Worm (Caenorhabditis elegans): ENCODE measurements around the gene C23G10.7.
A peak's percentile ranks its signal among the peaks of the same experiment; 100 is the strongest.

Gene C23G10.7

DNA sequence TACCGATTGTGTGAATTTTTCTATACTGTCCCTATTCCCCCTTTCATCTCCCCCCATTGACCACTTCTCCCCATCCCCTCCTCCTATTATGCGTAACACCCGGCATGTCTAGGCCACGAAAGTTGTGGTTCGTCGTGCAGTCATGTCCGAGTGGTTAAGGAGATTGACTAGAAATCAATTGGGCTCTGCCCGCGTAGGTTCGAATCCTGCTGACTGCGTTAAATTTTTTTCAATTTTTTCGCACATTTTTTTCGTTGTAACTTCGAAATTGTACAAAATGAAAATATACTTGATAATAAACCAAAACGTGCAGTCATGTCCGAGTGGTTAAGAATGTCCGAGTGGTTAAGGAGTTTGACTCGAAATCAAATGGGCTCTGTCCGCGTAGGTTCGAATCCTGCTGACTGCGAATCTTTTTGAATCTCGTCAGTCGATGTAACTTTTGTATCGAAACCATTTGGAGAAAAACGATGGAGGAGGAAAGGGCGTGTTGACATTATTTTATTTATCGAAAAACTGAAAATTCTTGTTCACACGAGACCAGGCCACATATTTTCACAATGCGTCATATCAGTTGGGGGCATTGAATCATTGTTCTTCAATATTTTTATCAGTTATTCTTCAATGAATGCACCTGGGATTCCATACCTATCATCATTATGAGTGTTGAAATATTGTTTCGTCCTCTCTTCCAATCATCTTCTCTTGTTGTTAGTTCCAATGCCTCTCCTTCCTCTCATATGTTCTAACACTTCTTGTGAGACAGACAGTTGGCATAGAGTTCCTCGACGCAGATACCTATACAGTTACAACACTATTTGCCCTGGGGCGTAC is 39.4 kb downstream of the C23G10.7 start, which contains the start of gene nfm-1:
Gene nfm-1, plus strand, starts transcription at position 812 of the 834 bp plus-strand sequence.
- TF ChIP-seq fos-1 (tag; optimal IDR thresholded peaks at IDR 0.05): no peak
- no peak for TF ChIP-seq zag-1 (tag; optimal IDR thresholded peaks at IDR 0.05)
- TF ChIP-seq lsy-12 (tag; optimal IDR thresholded peaks at IDR 0.05): peak; percentile 55
- TF ChIP-seq nhr-76 (tag; optimal IDR thresholded peaks at IDR 0.05): no peak
- TF ChIP-seq elt-3 (tag; optimal IDR thresholded peaks at IDR 0.05): peak in 1 of 3 experiments; percentile 44
- TF ChIP-seq daf-12 (tag; optimal IDR thresholded peaks at IDR 0.05): no peak
- peak; percentile 63 for TF ChIP-seq nhr-23 (tag; optimal IDR thresholded peaks at IDR 0.05)
- TF ChIP-seq nhr-28 (tag; optimal IDR thresholded peaks at IDR 0.05): no peak
- TF ChIP-seq hmg-11 (tag; optimal IDR thresholded peaks at IDR 0.05): peak; percentile 68
- TF ChIP-seq sea-2 (GFP tag; optimal IDR thresholded peaks at IDR 0.05): no peak
- no peak for TF ChIP-seq ceh-9 (tag; optimal IDR thresholded peaks at IDR 0.05)
- peak; percentile 55 for TF ChIP-seq nhr-43 (tag; optimal IDR thresholded peaks at IDR 0.05; ENCODE audit: poor library complexity, severe bottlenecking)
- peak; percentile 78 for TF ChIP-seq jun-1 (tag; optimal IDR thresholded peaks at IDR 0.05)
- peak; percentile 27 for TF ChIP-seq snpc-4 (tag; optimal IDR thresholded peaks at IDR 0.05)
- TF ChIP-seq tbx-2 (tag; optimal IDR thresholded peaks at IDR 0.05): peak; percentile 20
- no peak for TF ChIP-seq ztf-11 (tag; optimal IDR thresholded peaks at IDR 0.05)
- TF ChIP-seq ceh-28 (tag; optimal IDR thresholded peaks at IDR 0.05): peak; percentile 42
- TF ChIP-seq nhr-11 (tag; optimal IDR thresholded peaks at IDR 0.05): no peak
- peak; percentile 38 for TF ChIP-seq egl-5 (tag; optimal IDR thresholded peaks at IDR 0.05)
- TF ChIP-seq pqm-1 (tag; optimal IDR thresholded peaks at IDR 0.05): peak; percentile 60
- peak; percentile 48 for TF ChIP-seq lin-15B (tag; optimal IDR thresholded peaks at IDR 0.05)
- peak; percentile 47 for TF ChIP-seq skn-1 (tag; optimal IDR thresholded peaks at IDR 0.05)
- peak; percentile 47 for TF ChIP-seq fkh-10 (GFP tag; optimal IDR thresholded peaks at IDR 0.05)
- no peak for TF ChIP-seq elt-1 (tag; optimal IDR thresholded peaks at IDR 0.05)
- TF ChIP-seq nhr-25 (tag; optimal IDR thresholded peaks at IDR 0.05): peak; percentile 48
- no peak for TF ChIP-seq eor-1 (tag; optimal IDR thresholded peaks at IDR 0.05)
- no peak for TF ChIP-seq ceh-82 (tag; optimal IDR thresholded peaks at IDR 0.05)
- TF ChIP-seq fkh-2 (tag; optimal IDR thresholded peaks at IDR 0.05): no peak
- TF ChIP-seq unc-39 (tag; optimal IDR thresholded peaks at IDR 0.05): no peak
- peak; percentile 64 for TF ChIP-seq egl-27 (tag; optimal IDR thresholded peaks at IDR 0.05)
- peak; percentile 22 for TF ChIP-seq aly-2 (tag; optimal IDR thresholded peaks at IDR 0.05)
- no peak for TF ChIP-seq mdl-1 (tag; optimal IDR thresholded peaks at IDR 0.05)
- TF ChIP-seq elt-2 (tag; optimal IDR thresholded peaks at IDR 0.05): peak; percentile 94
- TF ChIP-seq nfya-1 (tag; optimal IDR thresholded peaks at IDR 0.05; ENCODE audit: insufficient read depth): peak; percentile 68
- peak; percentile 54 for TF ChIP-seq pha-4 (tag; optimal IDR thresholded peaks at IDR 0.05)
- peak; percentile 5 for TF ChIP-seq R02D3.7 (tag; optimal IDR thresholded peaks at IDR 0.05)
- no peak for TF ChIP-seq nhr-77 (tag; optimal IDR thresholded peaks at IDR 0.05)
- no peak for TF ChIP-seq lin-39 (tag; optimal IDR thresholded peaks at IDR 0.05)

DNA sequence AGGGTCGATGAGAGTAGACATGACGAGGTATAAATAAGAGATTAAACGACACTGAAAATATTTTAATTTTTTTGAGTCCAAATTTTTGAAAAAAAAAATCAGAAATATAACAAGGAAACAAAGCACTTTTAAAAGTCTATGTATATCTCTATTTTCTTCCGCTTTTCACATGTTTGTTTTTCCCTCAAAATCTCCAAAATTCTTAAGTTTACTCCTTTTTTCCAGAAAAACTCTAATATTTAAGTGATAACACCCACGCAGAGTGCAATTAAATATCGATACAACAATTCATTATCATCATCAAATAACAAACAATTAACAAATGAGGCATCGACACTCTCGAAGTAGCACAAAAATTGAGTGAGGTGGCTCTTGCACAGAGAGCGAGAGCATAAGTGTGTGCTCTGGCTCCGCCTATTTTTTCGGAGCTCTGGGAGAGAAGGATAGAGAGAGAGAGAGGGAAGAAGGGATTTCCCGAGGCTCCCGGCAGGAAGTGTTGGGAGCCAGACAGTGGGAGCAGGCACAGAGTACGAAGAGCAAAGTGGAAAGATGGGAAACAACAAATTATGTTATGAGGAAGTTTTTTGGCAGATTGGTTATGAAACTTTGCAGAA is 40.4 kb downstream of the C23G10.7 start, which contains the start of gene anmt-2:
Gene anmt-2, minus strand, starts transcription at position 51 of the 614 bp plus-strand sequence.
- TF ChIP-seq pha-4 (tag; optimal IDR thresholded peaks at IDR 0.05): peak; percentile 57
- TF ChIP-seq mdl-1 (tag; optimal IDR thresholded peaks at IDR 0.05): no peak
- peak; percentile 35 for TF ChIP-seq egl-5 (tag; optimal IDR thresholded peaks at IDR 0.05)

ce11 chrIII:6155787-6156186 is 42.4 kb downstream of the C23G10.7 start:
- TF ChIP-seq ceh-82 (tag; optimal IDR thresholded peaks at IDR 0.05) (no peak), egl-27 (tag; optimal IDR thresholded peaks at IDR 0.05) (no peak), tbx-2 (tag; optimal IDR thresholded peaks at IDR 0.05) (no peak), nhr-67 (tag; optimal IDR thresholded peaks at IDR 0.05) (no peak), elt-3 (tag; optimal IDR thresholded peaks at IDR 0.05) (no peak), elt-2 (tag; optimal IDR thresholded peaks at IDR 0.05) (no peak), fos-1 (tag; optimal IDR thresholded peaks at IDR 0.05) (no peak), hmg-11 (tag; optimal IDR thresholded peaks at IDR 0.05) (no peak), nhr-237 (tag; optimal IDR thresholded peaks at IDR 0.05) (no peak)
